Worm (Caenorhabditis elegans) whole organism, L1 larva: ENCODE measurements around the gene mrpl-46.

ENCODE experiments used
- jun-1 ChIP-seq: fragments of 150-350 bp; optimal IDR thresholded peaks from 2 replicates; lab custom pipeline; 2014; ENCODE audit warnings: missing biosample characterization, missing genetic modification reagents, missing genetic modification characterization
- unc-130 ChIP-seq: fragments of 150-350 bp; optimal IDR thresholded peaks from 2 replicates; lab custom pipeline; 2017; ENCODE audit warnings: missing biosample characterization, missing genetic modification characterization, inconsistent platforms

DNA sequence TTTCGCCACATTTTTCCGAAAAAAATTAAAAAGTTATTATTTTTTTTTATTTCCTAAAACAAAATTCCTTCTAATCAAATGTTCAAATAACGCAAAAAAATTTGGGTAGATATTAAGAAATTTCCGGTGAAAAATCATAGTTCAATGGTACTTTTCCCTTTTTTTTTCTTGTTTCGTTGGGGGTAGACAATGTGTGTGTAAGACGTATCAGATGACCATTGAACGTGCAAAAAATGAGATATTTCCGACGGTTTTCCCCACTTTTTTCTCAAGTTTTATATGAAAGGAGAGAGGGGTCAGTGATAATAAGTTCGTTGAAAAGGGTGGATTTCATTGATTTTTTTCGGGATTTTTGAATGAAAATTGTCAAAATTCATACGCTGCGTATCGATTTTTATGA, 25.5 kb downstream of the mrpl-46 start:
- TF ChIP-seq unc-130 (tag; lab: Kevin White, UChicago) (no peak), jun-1 (tag; lab: Kevin White, UChicago) (no peak)
